Worm (Caenorhabditis elegans) whole organism, L4/young adult: ENCODE data around the gene puf-11.

Experiments
- W03F9.2 ChIP-seq: fragments of 150-350 bp; optimal IDR thresholded peaks from 2 replicates; lab custom pipeline; 2014; ENCODE audit warnings: missing biosample characterization, missing genetic modification characterization
- dao-5 ChIP-seq: sonication (generic microtip); optimal IDR thresholded peaks from 2 replicates; lab custom pipeline; 2016; ENCODE audit warnings: missing genotype, missing genetic modification characterization, moderate library complexity, missing compliant biosample characterization
- him-1 ChIP-seq: sonication (generic microtip); optimal IDR thresholded peaks from 2 replicates; lab custom pipeline; 2016; ENCODE audit warnings: missing genotype, missing genetic modification reagents, missing genetic modification characterization, missing compliant biosample characterization

DNA sequence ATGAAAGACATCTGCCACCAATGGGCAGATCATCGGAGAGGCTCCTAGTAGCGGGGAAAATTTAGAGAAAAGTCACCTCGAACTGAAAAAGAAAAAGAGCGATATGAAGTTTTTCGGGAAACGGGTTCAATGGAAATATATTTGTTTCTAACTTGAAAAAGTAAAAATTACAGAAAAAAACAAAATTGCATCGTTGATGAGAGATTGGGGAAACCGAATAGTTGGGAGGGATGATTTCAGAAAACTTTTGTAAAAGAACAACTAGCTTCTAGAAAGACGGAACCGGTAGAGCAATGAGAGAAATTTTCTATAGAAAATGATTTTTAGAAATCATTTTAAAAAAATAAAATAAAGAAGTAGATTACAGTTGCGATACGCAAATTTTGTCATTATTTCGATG, 43.0 kb upstream of the puf-11 start:
- no peak for TF ChIP-seq him-1 (tag; lab: Kevin White, UChicago)
- TF ChIP-seq dao-5 (tag; lab: Kevin White, UChicago), result no peak
- TF ChIP-seq W03F9.2 (tag; lab: Kevin White, UChicago), result no peak
